Fruit fly (Drosophila melanogaster): ENCODE data around the gene dmGlut.

DNA sequence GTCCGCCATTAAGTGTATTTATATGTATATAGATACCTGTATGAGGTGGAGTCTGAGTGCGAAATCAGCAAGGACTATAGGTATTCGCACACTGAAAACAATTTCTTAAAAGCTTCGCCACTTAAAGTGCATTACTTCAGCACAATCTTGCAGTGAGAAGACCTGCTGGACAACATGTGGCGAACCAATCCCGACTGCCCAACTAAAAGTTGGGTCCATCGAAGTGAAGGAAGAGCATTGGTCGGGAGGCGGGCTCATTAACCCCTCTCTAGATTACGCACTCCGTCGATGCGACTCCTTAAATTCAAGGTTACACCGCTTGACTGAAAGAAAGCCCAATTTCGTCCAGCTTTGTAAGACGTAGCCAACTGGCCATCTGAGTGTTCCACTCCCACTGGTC, 14.0 kb upstream of the dmGlut start:
- TF ChIP-seq CTCF (optimal IDR thresholded peaks at IDR 0.05), result no peak
- no peak for TF ChIP-seq CG8478 (optimal IDR thresholded peaks at IDR 0.05)

Measured in S2 (cell line).